Worm (Caenorhabditis elegans) whole organism, L4/young adult: ENCODE measurements around the gene sru-27.

Experiments
- W03F9.2 ChIP-seq: fragments of 150-350 bp; optimal IDR thresholded peaks from 2 replicates; lab custom pipeline; 2014; ENCODE audit warnings: missing biosample characterization, missing genetic modification characterization
- dao-5 ChIP-seq: sonication (generic microtip); optimal IDR thresholded peaks from 2 replicates; lab custom pipeline; 2016; ENCODE audit warnings: missing genotype, missing genetic modification characterization, moderate library complexity, missing compliant biosample characterization
- him-1 ChIP-seq: sonication (generic microtip); optimal IDR thresholded peaks from 2 replicates; lab custom pipeline; 2016; ENCODE audit warnings: missing genotype, missing genetic modification reagents, missing genetic modification characterization, missing compliant biosample characterization

- TF ChIP-seq W03F9.2 (no peak), him-1 (no peak), dao-5 (tag; lab: Kevin White, UChicago) (no peak)
Measured at ce11 chrV:1487262-1487661, 12.0 kb upstream of the sru-27 start.
